Fruit fly (Drosophila melanogaster) whole organism, embryonic: Measurements from ENCODE around the gene CG10301.

Source experiments
- ATbp ChIP-seq: fragments of 200-800 bp; sonication (Bioruptor generic); optimal IDR thresholded peaks from 2 replicates; lab custom pipeline; 2017; ENCODE audit warnings: missing biosample characterization, mild to moderate bottlenecking, missing genetic modification characterization, missing genetic modification reagents
- BEAF-32 ChIP-seq: fragments of 200-800 bp; sonication (Bioruptor generic); optimal IDR thresholded peaks from 3 replicates; lab custom pipeline; 2017; ENCODE audit warnings: missing biosample characterization, missing genetic modification characterization, mild to moderate bottlenecking, moderate library complexity, missing genetic modification reagents
- Blimp-1 ChIP-seq: fragments of 200-800 bp; sonication (Bioruptor generic); optimal IDR thresholded peaks from 3 replicates; lab custom pipeline; 2018; ENCODE audit warnings: missing biosample characterization, missing genetic modification characterization, mild to moderate bottlenecking, moderate library complexity, missing genetic modification reagents
- BtbVII ChIP-seq: fragments of 200-800 bp; sonication (Bioruptor generic); optimal IDR thresholded peaks from 3 replicates; lab custom pipeline; 2017; ENCODE audit warnings: missing biosample characterization, mild to moderate bottlenecking, missing genetic modification characterization
- CG10209 ChIP-seq: fragments of 200-800 bp; sonication (Bioruptor generic); optimal IDR thresholded peaks from 3 replicates; lab custom pipeline; 2017; ENCODE audit warnings: missing biosample characterization, mild to moderate bottlenecking, missing genetic modification characterization, missing genetic modification reagents
- CG12769 ChIP-seq: fragments of 200-800 bp; sonication (Bioruptor generic); optimal IDR thresholded peaks from 2 replicates; lab custom pipeline; 2019; ENCODE audit warnings: missing biosample characterization, mild to moderate bottlenecking, missing genetic modification characterization, moderate library complexity
- CG15479 ChIP-seq: fragments of 200-800 bp; sonication (Bioruptor generic); optimal IDR thresholded peaks from 3 replicates; lab custom pipeline; 2019; ENCODE audit warnings: missing biosample characterization, mild to moderate bottlenecking, missing genetic modification characterization, moderate library complexity
- CG15601 ChIP-seq: fragments of 200-800 bp; sonication (Bioruptor generic); optimal IDR thresholded peaks from 3 replicates; lab custom pipeline; 2019; ENCODE audit warnings: missing biosample characterization, mild to moderate bottlenecking, missing genetic modification characterization, moderate library complexity
- CG15696 ChIP-seq: fragments of 200-800 bp; sonication (Bioruptor generic); optimal IDR thresholded peaks from 2 replicates; lab custom pipeline; 2019; ENCODE audit warnings: missing biosample characterization, mild to moderate bottlenecking, missing genetic modification characterization, moderate library complexity
- CG1603 ChIP-seq: fragments of 200-800 bp; sonication (Bioruptor generic); optimal IDR thresholded peaks from 2 replicates; lab custom pipeline; 2019; ENCODE audit warnings: missing biosample characterization, mild to moderate bottlenecking, missing genetic modification characterization, moderate library complexity
- CG31224 ChIP-seq: fragments of 200-800 bp; sonication (Bioruptor generic); IDR thresholded peaks from 2 replicates; pipeline ENCODE4 v1.3.6; 2022; ENCODE audit warnings: missing biosample characterization, missing genetic modification characterization
- CG31365 ChIP-seq: fragments of 200-800 bp; sonication (Bioruptor generic); optimal IDR thresholded peaks from 2 replicates; lab custom pipeline; 2018; ENCODE audit warnings: missing biosample characterization, mild to moderate bottlenecking, missing genetic modification characterization
- CG3407 ChIP-seq: fragments of 200-800 bp; sonication (Bioruptor generic); optimal IDR thresholded peaks from 2 replicates; lab custom pipeline; 2018; ENCODE audit warnings: missing biosample characterization, mild to moderate bottlenecking, missing genetic modification characterization
- CG4617 ChIP-seq: fragments of 200-800 bp; sonication (Bioruptor generic); optimal IDR thresholded peaks from 3 replicates; lab custom pipeline; 2016; ENCODE audit warnings: missing biosample characterization, missing genetic modification characterization, borderline replicate concordance
- CG7556 ChIP-seq: fragments of 200-800 bp; sonication (Bioruptor generic); optimal IDR thresholded peaks from 2 replicates; lab custom pipeline; 2017; ENCODE audit warnings: missing biosample characterization, mild to moderate bottlenecking, missing genetic modification characterization
- CG8359 ChIP-seq: fragments of 200-800 bp; sonication (Bioruptor generic); optimal IDR thresholded peaks from 2 replicates; lab custom pipeline; 2017; ENCODE audit warnings: missing biosample characterization, mild to moderate bottlenecking, missing genetic modification characterization, borderline replicate concordance
- CG9727 ChIP-seq: fragments of 200-800 bp; sonication (Bioruptor generic); optimal IDR thresholded peaks from 3 replicates; lab custom pipeline; 2017; ENCODE audit warnings: missing biosample characterization, mild to moderate bottlenecking, missing genetic modification characterization
- HmgD ChIP-seq: fragments of 200-800 bp; sonication (Bioruptor generic); optimal IDR thresholded peaks from 3 replicates; lab custom pipeline; 2016; ENCODE audit warnings: missing biosample characterization, missing genetic modification characterization
- MTF-1 ChIP-seq: fragments of 200-800 bp; sonication (Bioruptor generic); optimal IDR thresholded peaks from 2 replicates; lab custom pipeline; 2018; ENCODE audit warnings: missing biosample characterization, mild to moderate bottlenecking, missing genetic modification characterization, borderline replicate concordance
- Med ChIP-seq: fragments of 200-800 bp; sonication (Bioruptor generic); peaks from one replicate; lab custom pipeline; 2016; ENCODE audit warnings: missing biosample characterization, missing genetic modification characterization, mild to moderate bottlenecking, inconsistent platforms, moderate library complexity
- NFAT ChIP-seq: fragments of 200-800 bp; sonication (Bioruptor generic); IDR thresholded peaks from 2 replicates; pipeline ENCODE4 v1.3.6; 2022; ENCODE audit warnings: missing biosample characterization, missing genetic modification characterization
- NK7.1 ChIP-seq: fragments of 200-800 bp; sonication (Bioruptor generic); optimal IDR thresholded peaks from 3 replicates; lab custom pipeline; 2016; ENCODE audit warnings: missing biosample characterization, missing genetic modification characterization
- Optix ChIP-seq: fragments of 200-800 bp; sonication (Bioruptor generic); IDR thresholded peaks from 3 replicates; pipeline ENCODE4 v1.3.6; 2022; ENCODE audit warnings: missing biosample characterization, missing genetic modification characterization
- ac ChIP-seq: fragments of 200-800 bp; sonication (Bioruptor generic); optimal IDR thresholded peaks from 3 replicates; lab custom pipeline; 2017; ENCODE audit warnings: missing biosample characterization, mild to moderate bottlenecking, missing genetic modification characterization
- ash1 ChIP-seq: fragments of 200-800 bp; sonication (Bioruptor generic); optimal IDR thresholded peaks from 2 replicates; lab custom pipeline; 2018; ENCODE audit warnings: missing biosample characterization, mild to moderate bottlenecking, missing genetic modification characterization
- az2 ChIP-seq: fragments of 200-800 bp; sonication (Bioruptor generic); optimal IDR thresholded peaks from 3 replicates; lab custom pipeline; 2016; ENCODE audit warnings: missing biosample characterization, missing genetic modification characterization
- cwo ChIP-seq: fragments of 200-800 bp; sonication (Bioruptor generic); optimal IDR thresholded peaks from 3 replicates; lab custom pipeline; 2017; ENCODE audit warnings: missing biosample characterization, missing genetic modification characterization, mild to moderate bottlenecking, moderate library complexity, missing genetic modification reagents
- ewg ChIP-seq: fragments of 200-800 bp; sonication (Bioruptor generic); optimal IDR thresholded peaks from 3 replicates; lab custom pipeline; 2017; ENCODE audit warnings: mild to moderate bottlenecking, missing biosample characterization, missing genetic modification reagents, missing genetic modification characterization
- grn ChIP-seq: fragments of 200-800 bp; sonication (Bioruptor generic); optimal IDR thresholded peaks from 3 replicates; lab custom pipeline; 2017; ENCODE audit warnings: missing biosample characterization, missing genetic modification characterization
- gro ChIP-seq: fragments of 200-800 bp; sonication (Bioruptor generic); optimal IDR thresholded peaks from 2 replicates; lab custom pipeline; 2016; ENCODE audit warnings: missing biosample characterization, missing genetic modification characterization
- nom ChIP-seq: fragments of 200-800 bp; sonication (Bioruptor generic); optimal IDR thresholded peaks from 2 replicates; lab custom pipeline; 2017; ENCODE audit warnings: missing biosample characterization, missing genetic modification characterization, mild to moderate bottlenecking, moderate library complexity, missing genetic modification reagents
- oc ChIP-seq: fragments of 200-800 bp; sonication (Bioruptor generic); optimal IDR thresholded peaks from 2 replicates; lab custom pipeline; 2018; ENCODE audit warnings: missing biosample characterization, mild to moderate bottlenecking, missing genetic modification characterization, moderate library complexity
- otp ChIP-seq: fragments of 200-800 bp; sonication (Bioruptor generic); IDR thresholded peaks from 3 replicates; pipeline ENCODE4, ENCODE4 v1.3.6; 2022; ENCODE audit warnings: missing biosample characterization, missing genetic modification characterization
- prd ChIP-seq, 3 experiments: fragments of >200 bp in 2 of 3; fragments of 200-800 bp in 1 of 3; sonication (Bioruptor generic) in 1 of 3; optimal IDR thresholded peaks in 2 of 3; IDR thresholded peaks in 1 of 3; 2 replicates in 2 of 3; 3 replicates in 1 of 3; pipeline versions ENCODE4 v1.3.6 to Lab custom; 2017 to 2022; ENCODE audit warnings: missing biosample characterization in 1 of 3, missing genetic modification characterization in 1 of 3
- run ChIP-seq: fragments of 200-800 bp; sonication (Bioruptor generic); optimal IDR thresholded peaks from 3 replicates; lab custom pipeline; 2018; ENCODE audit warnings: missing biosample characterization, mild to moderate bottlenecking, missing genetic modification characterization
- sens ChIP-seq: fragments of 200-800 bp; sonication (Bioruptor generic); peaks from one replicate; lab custom pipeline; 2016; ENCODE audit warnings: missing biosample characterization, missing genetic modification characterization
- tll ChIP-seq, 2 experiments: fragments of 200-800 bp in 1 of 2; fragments of >200 bp in 1 of 2; sonication (Bioruptor generic) in 1 of 2; optimal IDR thresholded peaks; 2 replicates each; lab custom pipeline; 2017 to 2019; ENCODE audit warnings: missing biosample characterization in 2 of 2, missing genetic modification characterization in 2 of 2, mild to moderate bottlenecking in 1 of 2, moderate library complexity in 1 of 2
- ttk ChIP-seq: fragments of 200-800 bp; sonication (Bioruptor generic); IDR thresholded peaks from 2 replicates; pipeline ENCODE4 v2.1.2; 2022; ENCODE audit warnings: missing biosample characterization, missing genetic modification characterization
- vvl ChIP-seq: fragments of 200-800 bp; sonication (Bioruptor generic); IDR thresholded peaks from 2 replicates; pipeline ENCODE4 v1.3.6; 2022; ENCODE audit warnings: missing biosample characterization, missing genetic modification characterization
- zfh2 ChIP-seq: fragments of 200-800 bp; sonication (Bioruptor generic); optimal IDR thresholded peaks from 2 replicates; lab custom pipeline; 2016; ENCODE audit warnings: missing biosample characterization, missing genetic modification characterization

The CG10301 gene

DNA sequence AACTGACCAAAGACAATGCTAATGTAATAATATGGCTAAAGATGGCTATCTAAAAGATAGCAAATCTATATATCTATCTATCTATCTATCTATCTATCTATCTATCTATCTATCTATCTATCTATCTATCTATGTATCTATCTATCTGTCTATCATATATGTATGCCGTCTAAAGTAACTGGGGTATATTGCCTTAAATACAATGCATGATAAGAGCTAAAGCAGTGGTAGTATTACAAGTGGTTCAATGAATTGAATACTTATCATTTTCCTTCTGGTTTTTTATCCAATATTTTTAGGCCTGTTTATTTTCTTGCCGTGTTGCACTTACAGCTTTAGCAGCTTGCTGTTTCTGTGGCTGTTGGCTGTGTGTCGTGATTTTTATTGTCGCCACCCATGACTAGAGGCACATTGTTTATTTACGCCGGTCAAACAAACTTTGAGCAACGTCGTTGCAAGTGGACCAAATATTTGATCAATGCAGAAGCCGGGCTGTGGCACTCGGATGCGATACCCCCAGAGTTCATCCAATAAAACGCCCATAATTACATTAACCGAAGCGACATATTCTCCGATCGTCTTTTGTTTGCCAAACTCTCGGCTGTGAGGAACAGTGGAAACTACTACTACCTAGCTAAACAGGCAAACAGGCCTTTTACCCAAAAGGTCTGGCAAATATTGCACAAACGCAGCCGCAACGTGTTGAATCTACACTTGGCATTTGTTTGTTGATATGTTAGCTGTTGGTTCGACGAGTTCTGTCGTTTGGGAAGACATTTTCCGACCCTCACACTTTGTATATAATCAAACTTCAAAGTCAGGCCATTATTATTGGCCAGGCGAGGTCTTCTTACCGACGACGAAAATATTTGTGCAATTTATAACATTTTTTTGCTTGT lies 28.0 kb downstream of the CG10301 start:
- TF ChIP-seq CG15601 (tag; lab: Kevin White, UChicago) (no peak), CG3407 (GFP tag; lab: Kevin White, UChicago) (peak; percentile 18), CG31365 (tag; lab: Kevin White, UChicago) (peak; percentile 10), CG15696 (peak; percentile 45), CG15479 (GFP tag; lab: Kevin White, UChicago) (peak; percentile 4), ewg (GFP tag; lab: Kevin White, UChicago) (no peak), CG10209 (peak; percentile 10), nom (GFP tag; lab: Kevin White, UChicago) (peak; percentile 5), Optix (GFP tag; lab: Robert Waterston, UW) (0 out of 3 replicates have a peak, but pooled peaks have one; percentile 29), sens (GFP tag; lab: Kevin White, UChicago) (peak; percentile 77), tll (GFP tag; optimal IDR thresholded peaks at IDR 0.05; lab: Kevin White, UChicago) (peak in 1 of 2 experiments; percentile 74), prd (optimal IDR thresholded peaks at IDR 0.05; lab: Kevin White, UChicago) (no peak), prd (GFP tag; IDR thresholded peaks at IDR 0.05; lab: Robert Waterston, UW) (0 out of 3 replicates have a peak, but pooled peaks have one; percentile 14), Med (peak; percentile 57), ATbp (GFP tag; lab: Kevin White, UChicago) (peak; percentile 9), zfh2 (no peak), CG9727 (GFP tag; lab: Kevin White, UChicago) (no peak), ac (peak; percentile 17), MTF-1 (GFP tag; lab: Kevin White, UChicago) (peak; percentile 6), CG4617 (GFP tag; lab: Kevin White, UChicago) (no peak), CG8359 (peak; percentile 54), CG1603 (peak; percentile 3), NFAT (no peak), CG7556 (GFP tag; lab: Kevin White, UChicago) (no peak)
- TF ChIP-seq, all 482 proteins: peak for 16

DNA sequence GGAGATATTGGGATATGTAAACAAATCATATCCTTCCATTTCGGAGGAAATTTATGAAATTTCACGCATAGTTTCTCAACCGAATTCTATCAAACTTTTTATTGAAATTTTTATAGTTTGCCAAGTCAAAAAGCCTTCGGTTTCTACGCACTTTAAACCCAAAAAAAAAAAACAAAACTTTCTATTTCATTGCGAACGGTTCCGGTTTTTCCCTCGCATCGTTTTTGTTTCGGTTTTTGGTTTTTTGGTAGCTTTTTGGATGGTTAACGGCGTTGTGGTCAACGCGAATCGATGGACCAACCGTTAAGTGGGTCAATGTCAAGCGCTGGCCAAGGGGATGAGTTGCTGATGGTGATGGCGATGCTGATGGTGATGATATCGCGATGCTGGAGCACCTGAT lies 31.0 kb downstream of the CG10301 start:
- TF ChIP-seq HmgD (GFP tag; lab: Kevin White, UChicago), result no peak
- peak; percentile 4 for TF ChIP-seq oc (tag; lab: Kevin White, UChicago)
- TF ChIP-seq Blimp-1 (GFP tag; lab: Kevin White, UChicago), result peak; percentile 91
- peak; percentile 13 for TF ChIP-seq CG12769
- peak; percentile 50; the same call in 1 of the 2 replicates for TF ChIP-seq vvl (GFP tag; lab: Robert Waterston, UW)
- peak; percentile 33 for TF ChIP-seq grn (GFP tag; lab: Kevin White, UChicago)
- TF ChIP-seq NK7.1 (GFP tag; lab: Kevin White, UChicago), result no peak
- no peak for TF ChIP-seq BtbVII (GFP tag; lab: Kevin White, UChicago)
- no peak for TF ChIP-seq CG31224
- TF ChIP-seq BEAF-32 (GFP tag; lab: Kevin White, UChicago), result no peak
- TF ChIP-seq run, result peak; percentile 12

DNA sequence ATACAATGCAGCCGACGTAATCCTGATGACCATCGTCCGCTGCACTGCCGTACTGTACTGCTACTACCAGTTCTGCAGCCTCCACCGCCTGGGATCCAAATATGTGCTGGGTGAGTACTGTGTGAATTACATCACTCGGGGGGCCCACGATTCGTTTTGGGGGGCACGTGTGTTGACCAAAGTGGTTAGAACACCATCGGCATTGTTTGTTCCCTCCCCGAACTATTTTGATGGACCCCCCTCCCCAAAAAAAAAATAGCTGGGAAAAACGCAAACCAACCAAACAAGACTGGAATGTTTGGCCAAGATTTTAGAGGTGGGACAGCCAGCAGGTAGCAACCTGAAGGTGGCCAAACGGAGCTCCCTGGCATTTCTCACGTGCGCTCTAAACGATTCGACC lies 37.5 kb downstream of the CG10301 start:
- TF ChIP-seq CG8359 (no peak), gro (GFP tag; lab: Kevin White, UChicago) (no peak), otp (GFP tag; lab: Robert Waterston, UW) (peak; percentile 31; the same call in 1 of the 3 replicates), ash1 (GFP tag; lab: Kevin White, UChicago) (no peak), ttk (GFP tag; lab: Robert Waterston, UW) (no peak), az2 (GFP tag; lab: Kevin White, UChicago) (no peak), cwo (GFP tag; lab: Kevin White, UChicago) (peak; percentile 57)
